Fruit fly (Drosophila melanogaster) whole organism: ENCODE measurements around the gene CG34342.

ENCODE experiments used
- psq ChIP-seq: fragments of >200 bp; optimal IDR thresholded peaks from 2 replicates; lab custom pipeline; 2017
- usp ChIP-seq: fragments of >200 bp; optimal IDR thresholded peaks from 2 replicates; lab custom pipeline; 2017; ENCODE audit warnings: missing biosample characterization, missing genetic modification characterization, mixed read lengths

DNA sequence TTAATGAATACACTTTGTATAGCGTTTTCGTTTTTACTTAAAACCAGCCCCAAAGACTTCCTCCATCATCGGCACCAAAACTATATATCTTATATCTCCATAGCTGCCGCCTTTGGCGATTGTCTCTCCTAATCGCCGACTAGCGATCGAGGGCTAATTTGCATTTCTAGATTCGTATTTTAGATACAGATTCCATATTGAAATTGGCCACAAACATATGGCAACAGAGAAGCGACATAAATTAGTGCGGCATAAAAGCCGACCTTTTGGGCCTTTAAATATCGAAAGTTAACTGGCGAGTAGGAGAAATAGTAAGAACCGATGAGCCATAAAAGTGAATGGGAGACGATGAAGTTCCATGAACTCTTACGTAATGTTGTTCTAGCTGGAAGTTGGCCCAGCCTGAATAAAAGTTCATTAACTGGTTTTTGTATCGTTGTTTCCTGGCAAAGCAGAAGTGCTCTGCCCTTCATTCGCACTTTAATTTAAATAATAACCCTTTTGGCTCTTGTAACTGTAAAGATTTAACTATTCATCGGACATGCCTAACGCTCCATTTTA, 37.9 kb upstream of the CG34342 start:
- TF ChIP-seq usp (GFP tag; lab: Kevin White, UChicago) (no peak), psq (lab: Kevin White, UChicago) (no peak)
